Fruit fly (Drosophila melanogaster) whole organism, embryonic: Measurements from ENCODE around the gene caz.

Experiments used
- CG10209 ChIP-seq: fragments of 200-800 bp; sonication (Bioruptor generic); optimal IDR thresholded peaks from 3 replicates; lab custom pipeline; 2017; ENCODE audit warnings: missing biosample characterization, mild to moderate bottlenecking, missing genetic modification characterization, missing genetic modification reagents
- CG11695 ChIP-seq: fragments of 200-800 bp; sonication (Bioruptor generic); IDR thresholded peaks from 3 replicates; pipeline ENCODE4 v1.3.6; 2022; ENCODE audit warnings: missing biosample characterization, missing genetic modification characterization
- CG12104 ChIP-seq: fragments of 200-800 bp; sonication (Bioruptor generic); optimal IDR thresholded peaks from 3 replicates; lab custom pipeline; 2016; ENCODE audit warnings: missing biosample characterization, missing genetic modification characterization
- CG12155 ChIP-seq: fragments of 200-800 bp; sonication (Bioruptor generic); optimal IDR thresholded peaks from 3 replicates; lab custom pipeline; 2016; ENCODE audit warnings: missing biosample characterization, missing genetic modification characterization
- CG13287 ChIP-seq: fragments of 200-800 bp; sonication (Bioruptor generic); IDR thresholded peaks from 2 replicates; pipeline ENCODE4 v1.3.6; 2022; ENCODE audit warnings: missing biosample characterization, missing genetic modification characterization; ENCODE audit not compliant: partially characterized antibody
- CG17912 ChIP-seq: fragments of 200-800 bp; sonication (Bioruptor generic); optimal IDR thresholded peaks from 2 replicates; lab custom pipeline; 2018; ENCODE audit warnings: missing biosample characterization, mild to moderate bottlenecking, missing genetic modification characterization
- CG18262 ChIP-seq: fragments of 200-800 bp; optimal IDR thresholded peaks from 3 replicates; lab custom pipeline; 2019; ENCODE audit warnings: missing biosample characterization, mild to moderate bottlenecking, missing genetic modification characterization, moderate library complexity
- CG2678 ChIP-seq: fragments of 200-800 bp; sonication (Bioruptor generic); optimal IDR thresholded peaks from 3 replicates; lab custom pipeline; 2019; ENCODE audit warnings: missing biosample characterization, mild to moderate bottlenecking, missing genetic modification characterization, moderate library complexity
- CG2712 ChIP-seq: fragments of 200-800 bp; optimal IDR thresholded peaks from 3 replicates; lab custom pipeline; 2019; ENCODE audit warnings: missing biosample characterization, mild to moderate bottlenecking, missing genetic modification characterization, moderate library complexity
- CG32767 ChIP-seq: fragments of 200-800 bp; sonication (Bioruptor generic); IDR thresholded peaks from 2 replicates; pipeline ENCODE4 v1.3.6; 2022; ENCODE audit warnings: missing biosample characterization, missing genetic modification characterization
- CG4404 ChIP-seq: fragments of 200-800 bp; sonication (Bioruptor generic); IDR thresholded peaks from 2 replicates; pipeline ENCODE4 v1.3.6; 2022; ENCODE audit warnings: missing biosample characterization, missing genetic modification characterization
- CG7556 ChIP-seq: fragments of 200-800 bp; sonication (Bioruptor generic); optimal IDR thresholded peaks from 2 replicates; lab custom pipeline; 2017; ENCODE audit warnings: missing biosample characterization, mild to moderate bottlenecking, missing genetic modification characterization
- CG8290 ChIP-seq, 3 experiments: fragments of 200-800 bp; sonication (Bioruptor generic); optimal IDR thresholded peaks; 2 replicates each; lab custom pipeline; 2016 to 2019; ENCODE audit warnings: missing biosample characterization in 3 of 3, missing genetic modification characterization in 3 of 3, mild to moderate bottlenecking in 2 of 3, moderate library complexity in 1 of 3
- CG9932 ChIP-seq: fragments of 200-800 bp; sonication (Bioruptor generic); IDR thresholded peaks from 2 replicates; pipeline ENCODE4 v1.3.6; 2022; ENCODE audit warnings: missing biosample characterization, missing genetic modification characterization
- Elba2 ChIP-seq: fragments of 200-800 bp; sonication (Bioruptor generic); optimal IDR thresholded peaks from 3 replicates; lab custom pipeline; 2016; ENCODE audit warnings: missing biosample characterization, missing genetic modification characterization
- Fer2 ChIP-seq: fragments of 200-800 bp; sonication (Bioruptor generic); optimal IDR thresholded peaks from 2 replicates; lab custom pipeline; 2018; ENCODE audit warnings: missing biosample characterization, mild to moderate bottlenecking, missing genetic modification characterization, moderate library complexity
- Hr3 ChIP-seq: fragments of 200-800 bp; sonication (Bioruptor generic); optimal IDR thresholded peaks from 3 replicates; lab custom pipeline; 2016; ENCODE audit warnings: missing biosample characterization, missing genetic modification characterization
- Lpt ChIP-seq: fragments of >200 bp; optimal IDR thresholded peaks from 2 replicates; lab custom pipeline; 2018; ENCODE audit warnings: missing biosample characterization, missing genetic modification characterization
- Poxn ChIP-seq: fragments of 200-800 bp; sonication (Bioruptor generic); IDR thresholded peaks from 2 replicates; pipeline ENCODE4 v1.3.6; 2022; ENCODE audit warnings: missing biosample characterization, missing genetic modification characterization
- Scr ChIP-seq: fragments of 200-800 bp; sonication (Bioruptor generic); IDR thresholded peaks from 2 replicates; pipeline ENCODE4 v1.3.6; 2022; ENCODE audit warnings: missing biosample characterization, missing genetic modification characterization; ENCODE audit not compliant: partially characterized antibody
- Sry-β ChIP-seq: fragments of 200-800 bp; sonication (Bioruptor generic); optimal IDR thresholded peaks from 2 replicates; lab custom pipeline; 2018; ENCODE audit warnings: missing biosample characterization, mild to moderate bottlenecking, missing genetic modification characterization, moderate library complexity
- Tbp ChIP-seq: fragments of >200 bp; optimal IDR thresholded peaks from 2 replicates; lab custom pipeline; 2018; ENCODE audit warnings: missing biosample characterization, missing genetic modification characterization
- ara ChIP-seq: fragments of 200-800 bp; sonication (Bioruptor generic); IDR thresholded peaks from 2 replicates; pipeline ENCODE4 v1.3.6; 2022; ENCODE audit warnings: missing biosample characterization, missing genetic modification characterization
- ato ChIP-seq: fragments of 200-800 bp; sonication (Bioruptor generic); IDR thresholded peaks from 2 replicates; pipeline ENCODE4 v1.3.6; 2022; ENCODE audit warnings: missing biosample characterization, missing genetic modification characterization; ENCODE audit not compliant: partially characterized antibody
- bbx ChIP-seq: fragments of 200-800 bp; sonication (Bioruptor generic); IDR thresholded peaks from 2 replicates; pipeline ENCODE4 v1.3.6; 2022; ENCODE audit warnings: missing biosample characterization, missing genetic modification characterization; ENCODE audit not compliant: partially characterized antibody
- cwo ChIP-seq: fragments of 200-800 bp; sonication (Bioruptor generic); optimal IDR thresholded peaks from 3 replicates; lab custom pipeline; 2017; ENCODE audit warnings: missing biosample characterization, missing genetic modification characterization, mild to moderate bottlenecking, moderate library complexity, missing genetic modification reagents
- dmrt99B ChIP-seq: fragments of 200-800 bp; sonication (Bioruptor generic); optimal IDR thresholded peaks from 2 replicates; lab custom pipeline; 2018; ENCODE audit warnings: missing biosample characterization, mild to moderate bottlenecking, missing genetic modification characterization, moderate library complexity
- dpn ChIP-seq, 2 experiments: fragments of 200-800 bp; sonication (Bioruptor generic); optimal IDR thresholded peaks; 3 replicates each; lab custom pipeline; 2016; ENCODE audit warnings: missing biosample characterization in 2 of 2, missing genetic modification characterization in 2 of 2
- en ChIP-seq: fragments of 200-800 bp; sonication (Bioruptor generic); optimal IDR thresholded peaks from 2 replicates; lab custom pipeline; 2016; ENCODE audit warnings: missing biosample characterization, missing genetic modification characterization
- ewg ChIP-seq: fragments of 200-800 bp; sonication (Bioruptor generic); optimal IDR thresholded peaks from 3 replicates; lab custom pipeline; 2017; ENCODE audit warnings: mild to moderate bottlenecking, missing biosample characterization, missing genetic modification reagents, missing genetic modification characterization
- exex ChIP-seq: fragments of 200-800 bp; sonication (Bioruptor generic); optimal IDR thresholded peaks from 4 replicates; lab custom pipeline; 2018; ENCODE audit warnings: missing biosample characterization, mild to moderate bottlenecking, missing genetic modification characterization, moderate library complexity
- hbn ChIP-seq: fragments of 200-800 bp; sonication (Bioruptor generic); IDR thresholded peaks from 2 replicates; pipeline ENCODE4 v1.3.6; 2022; ENCODE audit warnings: missing biosample characterization, missing genetic modification characterization; ENCODE audit not compliant: partially characterized antibody
- hkb ChIP-seq, 2 experiments: fragments of 200-800 bp in 1 of 2; fragments of >200 bp in 1 of 2; sonication (Bioruptor generic) in 1 of 2; IDR thresholded peaks in 1 of 2; optimal IDR thresholded peaks in 1 of 2; 2 replicates each; pipeline versions ENCODE4 v1.3.6 to Lab custom; 2017 to 2022; ENCODE audit warnings: missing biosample characterization in 1 of 2, missing genetic modification characterization in 1 of 2
- jigr1 ChIP-seq: fragments of 200-800 bp; sonication (Bioruptor generic); IDR thresholded peaks from 3 replicates; pipeline ENCODE4 v1.3.6; 2022; ENCODE audit warnings: missing biosample characterization, missing genetic modification characterization
- luna ChIP-seq: fragments of 200-800 bp; sonication (Bioruptor generic); optimal IDR thresholded peaks from 2 replicates; lab custom pipeline; 2016; ENCODE audit warnings: missing biosample characterization, missing genetic modification characterization
- mld ChIP-seq: fragments of 200-800 bp; sonication (Bioruptor generic); IDR thresholded peaks from 3 replicates; pipeline ENCODE4 v1.3.6; 2022; ENCODE audit warnings: missing biosample characterization, missing genetic modification characterization; ENCODE audit not compliant: partially characterized antibody
- nerfin-1 ChIP-seq: fragments of 200-800 bp; sonication (Bioruptor generic); optimal IDR thresholded peaks from 3 replicates; lab custom pipeline; 2019; ENCODE audit warnings: missing biosample characterization, mild to moderate bottlenecking, missing genetic modification characterization, moderate library complexity
- p53 ChIP-seq: fragments of 200-800 bp; sonication (Bioruptor generic); optimal IDR thresholded peaks from 2 replicates; lab custom pipeline; 2016; ENCODE audit warnings: missing biosample characterization, missing genetic modification characterization
- phol ChIP-seq: fragments of 200-800 bp; sonication (Bioruptor generic); optimal IDR thresholded peaks from 3 replicates; lab custom pipeline; 2018; ENCODE audit warnings: missing biosample characterization, mild to moderate bottlenecking, missing genetic modification characterization, moderate library complexity
- prd ChIP-seq, 3 experiments: fragments of >200 bp in 2 of 3; fragments of 200-800 bp in 1 of 3; sonication (Bioruptor generic) in 1 of 3; optimal IDR thresholded peaks in 2 of 3; IDR thresholded peaks in 1 of 3; 2 replicates in 2 of 3; 3 replicates in 1 of 3; pipeline versions ENCODE4 v1.3.6 to Lab custom; 2017 to 2022; ENCODE audit warnings: missing biosample characterization in 1 of 3, missing genetic modification characterization in 1 of 3
- row ChIP-seq: fragments of 200-800 bp; sonication (Bioruptor generic); IDR thresholded peaks from 3 replicates; pipeline ENCODE4 v1.3.6; 2022; ENCODE audit warnings: missing biosample characterization, missing genetic modification characterization
- scrt ChIP-seq: fragments of 200-800 bp; sonication (Bioruptor generic); optimal IDR thresholded peaks from 2 replicates; lab custom pipeline; 2018; ENCODE audit warnings: missing biosample characterization, mild to moderate bottlenecking, missing genetic modification characterization, moderate library complexity
- sens-2 ChIP-seq: fragments of 200-800 bp; sonication (Bioruptor generic); IDR thresholded peaks from 2 replicates; pipeline ENCODE4 v1.3.6; 2022; ENCODE audit warnings: missing biosample characterization, missing genetic modification characterization
- tna ChIP-seq: fragments of 200-800 bp; sonication (Bioruptor generic); IDR thresholded peaks from 2 replicates; pipeline ENCODE4 v1.3.6; 2022; ENCODE audit warnings: missing biosample characterization, missing genetic modification characterization; ENCODE audit not compliant: partially characterized antibody
- tx ChIP-seq: fragments of 200-800 bp; sonication (Bioruptor generic); optimal IDR thresholded peaks from 2 replicates; lab custom pipeline; 2016; ENCODE audit warnings: missing biosample characterization, missing genetic modification characterization
- vnd ChIP-seq: fragments of 200-800 bp; sonication (Bioruptor generic); IDR thresholded peaks from 3 replicates; pipeline ENCODE4 v1.3.6; 2022; ENCODE audit warnings: missing biosample characterization, missing genetic modification characterization; ENCODE audit not compliant: partially characterized antibody

caz gene

DNA sequence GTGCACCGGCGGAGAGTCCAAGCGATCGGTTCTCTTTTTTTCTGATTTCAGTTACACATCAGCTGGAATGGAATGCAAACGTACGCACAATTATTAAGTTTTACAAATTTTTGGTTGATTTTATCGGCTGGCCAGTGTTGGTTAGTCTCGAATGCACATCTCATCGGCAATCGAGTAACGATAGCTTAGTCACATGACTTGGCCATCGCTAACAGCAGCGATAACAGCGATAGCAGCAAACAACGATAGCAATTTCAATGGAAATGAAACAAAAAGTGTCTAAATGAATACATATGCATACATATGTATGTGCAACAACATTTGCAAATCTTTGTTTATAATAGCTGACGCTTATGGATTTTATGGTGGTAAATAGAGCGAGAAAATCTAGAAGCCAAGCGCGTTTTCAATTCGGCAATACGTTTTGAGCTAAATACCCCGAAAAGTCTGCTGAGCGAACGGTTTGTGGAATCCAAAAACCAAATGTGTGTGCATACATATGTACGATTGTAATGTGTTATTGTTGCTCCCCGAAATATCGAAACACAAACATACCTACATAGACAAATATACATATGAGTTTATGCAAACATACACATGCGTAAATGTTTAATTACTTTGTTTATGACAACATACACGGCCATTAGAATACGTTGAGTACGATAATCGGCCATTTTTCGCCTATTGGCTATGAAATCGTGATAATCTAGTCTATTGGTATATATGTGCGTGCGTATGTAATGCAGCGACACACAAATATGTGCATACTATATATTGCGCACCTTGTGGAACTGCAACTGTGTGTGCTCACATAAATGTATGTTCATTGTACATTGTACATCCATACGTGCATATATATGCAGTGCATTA lies 8.0 kb downstream of the caz start, which contains the start of gene CG3632 (continued):
- TF ChIP-seq CG17912, result peak; percentile 67
- TF ChIP-seq p53 (GFP tag; lab: Kevin White, UChicago), result peak; percentile 16
- no peak for TF ChIP-seq Sry-β
- TF ChIP-seq phol (tag; lab: Kevin White, UChicago), result peak; percentile 23
- no peak for TF ChIP-seq en (GFP tag; lab: Kevin White, UChicago)
- peak; percentile 73 for TF ChIP-seq tna (GFP tag; lab: Robert Waterston, UW)
- TF ChIP-seq Poxn (GFP tag; lab: Robert Waterston, UW), result no peak
- TF ChIP-seq prd (optimal IDR thresholded peaks at IDR 0.05; lab: Kevin White, UChicago), result no peak
- TF ChIP-seq prd (GFP tag; IDR thresholded peaks at IDR 0.05; lab: Robert Waterston, UW), result no peak
- no peak for TF ChIP-seq CG11695
- TF ChIP-seq CG10209 (GFP tag; lab: Kevin White, UChicago), result peak; percentile 2
- TF ChIP-seq CG12155 (GFP tag; lab: Kevin White, UChicago), result peak; percentile 53
- no peak for TF ChIP-seq CG7556
- TF ChIP-seq ara (GFP tag; lab: Robert Waterston, UW), result no peak
- peak; percentile 43 for TF ChIP-seq CG2712 (tag; lab: Kevin White, UChicago)
- TF ChIP-seq Elba2, result peak; percentile 89
- peak; percentile 16 for TF ChIP-seq luna
- TF ChIP-seq cwo (GFP tag; lab: Kevin White, UChicago), result no peak
- no peak for TF ChIP-seq Tbp
- TF ChIP-seq hkb (optimal IDR thresholded peaks at IDR 0.05; lab: Kevin White, UChicago), result no peak
- TF ChIP-seq hkb (GFP tag; IDR thresholded peaks at IDR 0.05; lab: Robert Waterston, UW), result no peak
- peak; percentile 59 to 65 for TF ChIP-seq dpn (GFP tag; optimal IDR thresholded peaks at IDR 0.05; lab: Kevin White, UChicago)
- no peak for TF ChIP-seq dmrt99B (tag; lab: Kevin White, UChicago)
- peak; percentile 86 for TF ChIP-seq CG9932 (GFP tag; lab: Robert Waterston, UW)
- peak; percentile 65 for TF ChIP-seq hbn
- TF ChIP-seq CG18262 (tag; lab: Kevin White, UChicago), result no peak
- TF ChIP-seq, all 482 proteins: peak for 183

DNA sequence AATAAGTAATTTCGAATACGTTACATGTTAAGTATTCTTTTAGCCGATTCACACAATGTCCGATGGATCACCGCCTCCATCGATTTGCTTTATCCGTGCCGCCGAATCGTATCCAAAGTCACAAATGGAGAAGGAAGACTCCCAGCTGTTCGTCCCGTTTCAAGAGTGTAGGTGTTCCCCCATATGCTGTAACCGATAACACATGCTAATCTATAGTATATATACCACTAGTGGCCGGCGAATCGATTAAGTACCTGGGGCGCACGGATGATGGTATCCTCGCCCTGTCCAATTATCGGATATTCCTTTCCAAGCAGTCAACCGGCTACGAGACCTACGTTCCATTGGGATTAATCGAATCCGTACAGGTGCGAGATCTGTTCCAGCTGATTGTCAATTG lies 9.0 kb downstream of the caz start, which contains the start of gene ERp44:
Gene ERp44, minus strand, starts transcription at position 101 of the 400 bp plus-strand sequence.
- TF ChIP-seq jigr1, result no peak
- no peak for TF ChIP-seq CG12104 (GFP tag; lab: Kevin White, UChicago)
- no peak for TF ChIP-seq CG7556
- TF ChIP-seq CG4404 (GFP tag; lab: Robert Waterston, UW), result no peak
- TF ChIP-seq tx, result no peak
- TF ChIP-seq sens-2, result no peak
- no peak for TF ChIP-seq ewg
- TF ChIP-seq row (GFP tag; lab: Robert Waterston, UW), result no peak
- TF ChIP-seq Fer2 (tag; lab: Kevin White, UChicago), result no peak
- no peak for TF ChIP-seq nerfin-1 (tag; lab: Kevin White, UChicago)
- TF ChIP-seq Lpt (GFP tag; lab: Kevin White, UChicago), result no peak

DNA sequence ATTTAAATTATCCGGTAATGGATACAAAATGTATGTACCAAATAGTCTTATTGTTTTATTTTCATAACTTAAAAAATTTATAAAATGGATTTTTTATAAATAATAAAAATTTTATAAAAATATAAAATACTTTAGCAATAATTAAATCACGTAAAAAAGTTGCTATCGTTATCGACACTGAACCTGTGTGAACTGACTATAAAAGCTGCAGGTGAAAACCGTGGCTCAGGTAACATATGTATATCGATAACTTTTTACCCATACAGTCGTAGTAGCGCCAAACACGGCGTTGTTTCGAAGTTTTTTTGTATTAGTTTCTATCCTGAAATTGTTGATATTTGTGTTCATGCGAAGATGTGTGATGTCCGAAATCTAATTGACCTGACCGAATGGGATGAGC lies 15.0 kb downstream of the caz start, which contains the start of gene CG3679:
Gene CG3679, plus strand, starts transcription at position 235 of the 400 bp plus-strand sequence.
- TF ChIP-seq Scr (GFP tag; lab: Robert Waterston, UW), result peak; percentile 66
- TF ChIP-seq vnd, result peak; percentile 20; the same call in 2 of the 3 replicates
- TF ChIP-seq bbx (GFP tag; lab: Robert Waterston, UW), result peak; percentile 76
- TF ChIP-seq CG32767 (GFP tag; lab: Robert Waterston, UW), result 0 out of 2 replicates have a peak, but pooled peaks have one; percentile 19
- no peak for TF ChIP-seq exex (tag; lab: Kevin White, UChicago)
- TF ChIP-seq Hr3, result no peak
- TF ChIP-seq scrt (GFP tag; lab: Kevin White, UChicago), result no peak
- no peak for TF ChIP-seq CG8290 (GFP tag; optimal IDR thresholded peaks at IDR 0.05; lab: Kevin White, UChicago)
- TF ChIP-seq CG8290 (tag; optimal IDR thresholded peaks at IDR 0.05; lab: Kevin White, UChicago), result no peak
- peak; percentile 74 for TF ChIP-seq CG13287 (GFP tag; lab: Robert Waterston, UW)
- TF ChIP-seq ato (GFP tag; lab: Robert Waterston, UW), result no peak
- no peak for TF ChIP-seq CG2678
- peak; percentile 65; the same call in 1 of the 3 replicates for TF ChIP-seq mld (GFP tag; lab: Robert Waterston, UW)
